Fruit fly (Drosophila melanogaster) whole organism, embryonic: ENCODE measurements around the gene CG6567.
A peak's percentile ranks its signal among the peaks of the same experiment; 100 is the strongest.

Experiments
- Asciz ChIP-seq: fragments of 200-800 bp; sonication (Bioruptor generic); optimal IDR thresholded peaks from 2 replicates; lab custom pipeline; 2017; ENCODE audit warnings: missing biosample characterization, mild to moderate bottlenecking, missing genetic modification characterization, missing genetic modification reagents
- B-H1 ChIP-seq: fragments of 200-800 bp; sonication (Bioruptor generic); IDR thresholded peaks from 3 replicates; pipeline ENCODE4 v1.3.6; 2022; ENCODE audit warnings: missing biosample characterization, missing genetic modification characterization
- Bgb ChIP-seq: fragments of 200-800 bp; sonication (Bioruptor generic); IDR thresholded peaks from 2 replicates; pipeline ENCODE4 v1.3.6; 2022; ENCODE audit warnings: missing biosample characterization, missing genetic modification characterization; ENCODE audit not compliant: partially characterized antibody
- CG11085 ChIP-seq: fragments of 200-800 bp; sonication (Bioruptor generic); IDR thresholded peaks from 2 replicates; pipeline ENCODE4 v1.3.6; 2022; ENCODE audit warnings: missing biosample characterization, missing genetic modification characterization
- CG12769 ChIP-seq: fragments of 200-800 bp; sonication (Bioruptor generic); optimal IDR thresholded peaks from 2 replicates; lab custom pipeline; 2019; ENCODE audit warnings: missing biosample characterization, mild to moderate bottlenecking, missing genetic modification characterization, moderate library complexity
- CG13123 ChIP-seq: fragments of 200-800 bp; sonication (Bioruptor generic); optimal IDR thresholded peaks from 2 replicates; lab custom pipeline; 2016; ENCODE audit warnings: missing biosample characterization, missing genetic modification characterization
- CG13287 ChIP-seq: fragments of 200-800 bp; sonication (Bioruptor generic); IDR thresholded peaks from 2 replicates; pipeline ENCODE4 v1.3.6; 2022; ENCODE audit warnings: missing biosample characterization, missing genetic modification characterization; ENCODE audit not compliant: partially characterized antibody
- CG1602 ChIP-seq: fragments of 200-800 bp; sonication (Bioruptor generic); optimal IDR thresholded peaks from 3 replicates; lab custom pipeline; 2016; ENCODE audit warnings: missing biosample characterization, missing genetic modification characterization
- CG16863 ChIP-seq: fragments of 200-800 bp; sonication (Bioruptor generic); optimal IDR thresholded peaks from 3 replicates; lab custom pipeline; 2016; ENCODE audit warnings: missing biosample characterization, missing genetic modification characterization
- CG17186 ChIP-seq: fragments of 200-800 bp; sonication (Bioruptor generic); optimal IDR thresholded peaks from 3 replicates; lab custom pipeline; 2017; ENCODE audit warnings: missing biosample characterization, missing genetic modification reagents, missing genetic modification characterization
- CG17612 ChIP-seq: fragments of 200-800 bp; sonication (Bioruptor generic); IDR thresholded peaks from 2 replicates; pipeline ENCODE4 v1.3.6; 2022; ENCODE audit warnings: missing biosample characterization, missing genetic modification characterization
- CG18476 ChIP-seq: fragments of 200-800 bp; sonication (Bioruptor generic); optimal IDR thresholded peaks from 2 replicates; lab custom pipeline; 2016; ENCODE audit warnings: missing biosample characterization, mild to moderate bottlenecking, missing genetic modification characterization
- CG3065 ChIP-seq: fragments of 200-800 bp; sonication (Bioruptor generic); optimal IDR thresholded peaks from 2 replicates; lab custom pipeline; 2016; ENCODE audit warnings: missing biosample characterization, missing genetic modification characterization
- CG3995 ChIP-seq: fragments of 200-800 bp; sonication (Bioruptor generic); optimal IDR thresholded peaks from 3 replicates; lab custom pipeline; 2016; ENCODE audit warnings: missing biosample characterization, missing genetic modification characterization
- CG43689 ChIP-seq: fragments of 200-800 bp; sonication (Bioruptor generic); IDR thresholded peaks from 2 replicates; pipeline ENCODE4 v1.3.6; 2022; ENCODE audit warnings: missing biosample characterization, missing genetic modification characterization
- CG4730 ChIP-seq: fragments of 200-800 bp; sonication (Bioruptor generic); IDR thresholded peaks from 2 replicates; pipeline ENCODE4 v1.3.6; 2022; ENCODE audit warnings: missing biosample characterization, missing genetic modification characterization
- CG7271 ChIP-seq: fragments of 200-800 bp; sonication (Bioruptor generic); optimal IDR thresholded peaks from 2 replicates; lab custom pipeline; 2018; ENCODE audit warnings: missing biosample characterization, mild to moderate bottlenecking, missing genetic modification characterization, moderate library complexity
- CG7987 ChIP-seq: fragments of 200-800 bp; sonication (Bioruptor generic); optimal IDR thresholded peaks from 2 replicates; lab custom pipeline; 2018; ENCODE audit warnings: missing biosample characterization, mild to moderate bottlenecking, missing genetic modification characterization, moderate library complexity
- CG8089 ChIP-seq: fragments of 200-800 bp; sonication (Bioruptor generic); optimal IDR thresholded peaks from 3 replicates; lab custom pipeline; 2016; ENCODE audit warnings: missing biosample characterization, missing genetic modification characterization
- CG8924 ChIP-seq: fragments of 200-800 bp; optimal IDR thresholded peaks from 3 replicates; lab custom pipeline; 2019; ENCODE audit warnings: missing biosample characterization, mild to moderate bottlenecking, missing genetic modification characterization, moderate library complexity
- D ChIP-seq, 2 experiments: fragments of 200-800 bp in 1 of 2; fragments of >200 bp in 1 of 2; sonication (Bioruptor generic) in 1 of 2; optimal IDR thresholded peaks; 2 replicates in 1 of 2; 3 replicates in 1 of 2; lab custom pipeline; 2017; ENCODE audit warnings: mild to moderate bottlenecking in 1 of 2, missing biosample characterization in 1 of 2, missing genetic modification characterization in 1 of 2, missing genetic modification reagents in 1 of 2
- Doc2 ChIP-seq: fragments of 200-800 bp; sonication (Bioruptor generic); IDR thresholded peaks from 2 replicates; pipeline ENCODE4 v1.3.6; 2022; ENCODE audit warnings: missing biosample characterization, missing genetic modification characterization
- E2f2 ChIP-seq: fragments of 200-800 bp; sonication (Bioruptor generic); IDR thresholded peaks from 2 replicates; pipeline ENCODE4 v1.3.6; 2022; ENCODE audit warnings: missing biosample characterization, missing genetic modification characterization
- Ets65A ChIP-seq: fragments of 200-800 bp; sonication (Bioruptor generic); peaks from one replicate; lab custom pipeline; 2016; ENCODE audit warnings: missing biosample characterization, missing genetic modification characterization
- Meics ChIP-seq: fragments of 200-800 bp; sonication (Bioruptor generic); optimal IDR thresholded peaks from 2 replicates; lab custom pipeline; 2017; ENCODE audit warnings: missing biosample characterization, mild to moderate bottlenecking, missing genetic modification characterization
- Mrtf ChIP-seq: fragments of 200-800 bp; sonication (Bioruptor generic); IDR thresholded peaks from 3 replicates; pipeline ENCODE4 v1.3.6; 2022; ENCODE audit warnings: missing biosample characterization, missing genetic modification characterization
- NC2α ChIP-seq: fragments of 200-800 bp; sonication (Bioruptor generic); optimal IDR thresholded peaks from 2 replicates; lab custom pipeline; 2016; ENCODE audit warnings: missing biosample characterization, missing genetic modification characterization
- Opbp ChIP-seq: fragments of 200-800 bp; sonication (Bioruptor generic); IDR thresholded peaks from 3 replicates; pipeline ENCODE4 v1.3.6; 2022; ENCODE audit warnings: missing biosample characterization, missing genetic modification characterization; ENCODE audit not compliant: partially characterized antibody
- PHDP ChIP-seq: fragments of 200-800 bp; sonication (Bioruptor generic); optimal IDR thresholded peaks from 3 replicates; lab custom pipeline; 2018; ENCODE audit warnings: missing biosample characterization, mild to moderate bottlenecking, missing genetic modification characterization, moderate library complexity
- Rx ChIP-seq: fragments of 200-800 bp; sonication (Bioruptor generic); IDR thresholded peaks from 2 replicates; pipeline ENCODE4 v1.3.6; 2022; ENCODE audit warnings: missing biosample characterization, missing genetic modification characterization
- bowl ChIP-seq: fragments of 200-800 bp; sonication (Bioruptor generic); IDR thresholded peaks from 2 replicates; pipeline ENCODE4 v1.3.6; 2022; ENCODE audit warnings: missing biosample characterization, missing genetic modification characterization
- corto ChIP-seq: fragments of 200-800 bp; sonication (Bioruptor generic); optimal IDR thresholded peaks from 2 replicates; lab custom pipeline; 2016; ENCODE audit warnings: missing biosample characterization, mild to moderate bottlenecking, missing genetic modification characterization, moderate library complexity
- fd96Cb ChIP-seq: fragments of 200-800 bp; sonication (Bioruptor generic); optimal IDR thresholded peaks from 2 replicates; lab custom pipeline; 2018; ENCODE audit warnings: missing biosample characterization, mild to moderate bottlenecking, missing genetic modification characterization, moderate library complexity
- fru ChIP-seq: fragments of >200 bp; optimal IDR thresholded peaks from 2 replicates; lab custom pipeline; 2017
- gcm2 ChIP-seq: fragments of 200-800 bp; sonication (Bioruptor generic); optimal IDR thresholded peaks from 2 replicates; lab custom pipeline; 2016; ENCODE audit warnings: missing biosample characterization, missing genetic modification characterization
- her ChIP-seq: fragments of 200-800 bp; sonication (Bioruptor generic); optimal IDR thresholded peaks from 2 replicates; lab custom pipeline; 2016; ENCODE audit warnings: missing biosample characterization, missing genetic modification characterization
- lmd ChIP-seq: fragments of 200-800 bp; sonication (Bioruptor generic); IDR thresholded peaks from 2 replicates; pipeline ENCODE4 v1.3.6; 2022; ENCODE audit warnings: missing biosample characterization, missing genetic modification characterization
- nerfin-2 ChIP-seq: fragments of 200-800 bp; sonication (Bioruptor generic); IDR thresholded peaks from 2 replicates; pipeline ENCODE4 v1.3.6; 2022; ENCODE audit warnings: missing biosample characterization, missing genetic modification characterization; ENCODE audit not compliant: partially characterized antibody
- nom ChIP-seq: fragments of 200-800 bp; sonication (Bioruptor generic); optimal IDR thresholded peaks from 2 replicates; lab custom pipeline; 2017; ENCODE audit warnings: missing biosample characterization, missing genetic modification characterization, mild to moderate bottlenecking, moderate library complexity, missing genetic modification reagents
- odd ChIP-seq: fragments of 200-800 bp; sonication (Bioruptor generic); optimal IDR thresholded peaks from 2 replicates; lab custom pipeline; 2017; ENCODE audit warnings: missing biosample characterization, mild to moderate bottlenecking, missing genetic modification characterization
- org-1 ChIP-seq: fragments of 200-800 bp; sonication (Bioruptor generic); optimal IDR thresholded peaks from 2 replicates; lab custom pipeline; 2017; ENCODE audit warnings: missing biosample characterization, missing genetic modification characterization
- pho ChIP-seq: fragments of 200-800 bp; sonication (Bioruptor generic); optimal IDR thresholded peaks from 2 replicates; lab custom pipeline; 2016; ENCODE audit warnings: missing biosample characterization, missing genetic modification characterization
- pita ChIP-seq: fragments of 200-800 bp; sonication (Bioruptor generic); optimal IDR thresholded peaks from 2 replicates; lab custom pipeline; 2017; ENCODE audit warnings: missing biosample characterization, mild to moderate bottlenecking, missing genetic modification characterization
- pros ChIP-seq: fragments of 200-800 bp; sonication (Bioruptor generic); optimal IDR thresholded peaks from 3 replicates; lab custom pipeline; 2019; ENCODE audit warnings: missing biosample characterization, mild to moderate bottlenecking, missing genetic modification characterization, moderate library complexity
- ro ChIP-seq: fragments of 200-800 bp; sonication (Bioruptor generic); IDR thresholded peaks from 2 replicates; pipeline ENCODE4 v1.3.6; 2022; ENCODE audit warnings: missing biosample characterization, missing genetic modification characterization
- row ChIP-seq: fragments of 200-800 bp; sonication (Bioruptor generic); IDR thresholded peaks from 3 replicates; pipeline ENCODE4 v1.3.6; 2022; ENCODE audit warnings: missing biosample characterization, missing genetic modification characterization
- sima ChIP-seq: fragments of 200-800 bp; sonication (Bioruptor generic); optimal IDR thresholded peaks from 2 replicates; lab custom pipeline; 2016; ENCODE audit warnings: missing biosample characterization, missing genetic modification characterization
- tap ChIP-seq: fragments of 200-800 bp; optimal IDR thresholded peaks from 3 replicates; lab custom pipeline; 2019; ENCODE audit warnings: missing biosample characterization, mild to moderate bottlenecking, missing genetic modification characterization, moderate library complexity
- tup ChIP-seq: fragments of 200-800 bp; sonication (Bioruptor generic); optimal IDR thresholded peaks from 2 replicates; lab custom pipeline; 2016; ENCODE audit warnings: missing biosample characterization, mild to moderate bottlenecking, missing genetic modification characterization, moderate library complexity
- tx ChIP-seq: fragments of 200-800 bp; sonication (Bioruptor generic); optimal IDR thresholded peaks from 2 replicates; lab custom pipeline; 2016; ENCODE audit warnings: missing biosample characterization, missing genetic modification characterization

CG6567 gene

dm6 chr3R:10884031-10884677 lies 29.9 kb upstream of the CG6567 start (continued):
- TF ChIP-seq gcm2 (GFP tag; lab: Kevin White, UChicago) (no peak), CG11085 (GFP tag; lab: Robert Waterston, UW) (peak; percentile 73), CG7987 (GFP tag; lab: Kevin White, UChicago) (peak; percentile 53), CG16863 (no peak), D (optimal IDR thresholded peaks at IDR 0.05; lab: Kevin White, UChicago) (no peak), D (GFP tag; optimal IDR thresholded peaks at IDR 0.05; lab: Kevin White, UChicago) (peak; percentile 19), fru (lab: Kevin White, UChicago) (no peak), her (no peak), CG4730 (GFP tag; lab: Robert Waterston, UW) (peak; percentile 72), Mrtf (GFP tag; lab: Robert Waterston, UW) (peak; percentile 77; the same call in 2 of the 3 replicates), Opbp (GFP tag; lab: Robert Waterston, UW) (no peak), tx (no peak), ro (GFP tag; lab: Robert Waterston, UW) (peak; percentile 40), E2f2 (GFP tag; lab: Robert Waterston, UW) (peak; percentile 44; the same call in 1 of the 2 replicates), CG1602 (GFP tag; lab: Kevin White, UChicago) (peak; percentile 19), CG3065 (no peak), tap (tag; lab: Kevin White, UChicago) (peak; percentile 76), CG43689 (GFP tag; lab: Robert Waterston, UW) (peak; percentile 60), CG8089 (GFP tag; lab: Kevin White, UChicago) (no peak), sima (GFP tag; lab: Kevin White, UChicago) (no peak), lmd (GFP tag; lab: Robert Waterston, UW) (peak; percentile 83), pho (GFP tag; lab: Kevin White, UChicago) (no peak), CG12769 (tag; lab: Kevin White, UChicago) (peak; percentile 64), NC2α (GFP tag; lab: Kevin White, UChicago) (no peak), bowl (peak; percentile 64; the same call in 1 of the 2 replicates), B-H1 (GFP tag; lab: Robert Waterston, UW) (peak; percentile 78), pita (no peak), Meics (GFP tag; lab: Kevin White, UChicago) (peak; percentile 84), Bgb (GFP tag; lab: Robert Waterston, UW) (no peak), CG13123 (no peak), Doc2 (GFP tag; lab: Robert Waterston, UW) (peak; percentile 46), nom (no peak), odd (GFP tag; lab: Kevin White, UChicago) (peak; percentile 45), PHDP (tag; lab: Kevin White, UChicago) (peak; percentile 76), CG8924 (tag; lab: Kevin White, UChicago) (peak; percentile 64), corto (GFP tag; lab: Kevin White, UChicago) (no peak), pros (no peak), CG17186 (GFP tag; lab: Kevin White, UChicago) (no peak), CG17612 (GFP tag; lab: Robert Waterston, UW) (no peak), CG3995 (peak; percentile 24), CG18476 (peak; percentile 16), fd96Cb (tag; lab: Kevin White, UChicago) (peak; percentile 58), Asciz (GFP tag; lab: Kevin White, UChicago) (peak; percentile 82), row (GFP tag; lab: Robert Waterston, UW) (peak; percentile 85), CG13287 (GFP tag; lab: Robert Waterston, UW) (no peak), Ets65A (GFP tag; lab: Kevin White, UChicago) (peak; percentile 23), CG7271 (tag; lab: Kevin White, UChicago) (no peak), Rx (peak; percentile 67), org-1 (GFP tag; lab: Kevin White, UChicago) (peak; percentile 14), tup (peak; percentile 39), nerfin-2 (GFP tag; lab: Robert Waterston, UW) (no peak)
